Fruit fly (Drosophila melanogaster) whole organism, embryonic: ENCODE data around the gene Trl.

Experiments
- Bdp1 ChIP-seq: fragments of 200-800 bp; sonication (Bioruptor generic); optimal IDR thresholded peaks from 3 replicates; lab custom pipeline; 2016; ENCODE audit warnings: missing biosample characterization, missing genetic modification characterization
- CG11560 ChIP-seq: fragments of 200-800 bp; sonication (Bioruptor generic); IDR thresholded peaks from 3 replicates; pipeline ENCODE4 v1.3.6; 2022; ENCODE audit warnings: missing biosample characterization, missing genetic modification characterization
- CG12769 ChIP-seq: fragments of 200-800 bp; sonication (Bioruptor generic); optimal IDR thresholded peaks from 2 replicates; lab custom pipeline; 2019; ENCODE audit warnings: missing biosample characterization, mild to moderate bottlenecking, missing genetic modification characterization, moderate library complexity
- CG13123 ChIP-seq: fragments of 200-800 bp; sonication (Bioruptor generic); optimal IDR thresholded peaks from 2 replicates; lab custom pipeline; 2016; ENCODE audit warnings: missing biosample characterization, missing genetic modification characterization
- CG14050 ChIP-seq: fragments of 200-800 bp; sonication (Bioruptor generic); IDR thresholded peaks from 3 replicates; pipeline ENCODE4 v1.3.6; 2022; ENCODE audit warnings: missing biosample characterization, missing genetic modification characterization
- CG15011 ChIP-seq: fragments of 200-800 bp; sonication (Bioruptor generic); optimal IDR thresholded peaks from 3 replicates; lab custom pipeline; 2018; ENCODE audit warnings: missing biosample characterization, mild to moderate bottlenecking, missing genetic modification characterization
- CG15696 ChIP-seq: fragments of 200-800 bp; sonication (Bioruptor generic); optimal IDR thresholded peaks from 2 replicates; lab custom pipeline; 2019; ENCODE audit warnings: missing biosample characterization, mild to moderate bottlenecking, missing genetic modification characterization, moderate library complexity
- CG17328 ChIP-seq: fragments of 200-800 bp; sonication (Bioruptor generic); IDR thresholded peaks from 2 replicates; pipeline ENCODE4 v1.3.6; 2022; ENCODE audit warnings: missing biosample characterization, missing genetic modification characterization
- CG17829 ChIP-seq: fragments of 200-800 bp; optimal IDR thresholded peaks from 2 replicates; lab custom pipeline; 2019; ENCODE audit warnings: missing biosample characterization, mild to moderate bottlenecking, missing genetic modification characterization, moderate library complexity
- CG2129 ChIP-seq: fragments of 200-800 bp; sonication (Bioruptor generic); IDR thresholded peaks from 2 replicates; pipeline ENCODE4 v1.3.6; 2022; ENCODE audit warnings: missing biosample characterization, missing genetic modification characterization; ENCODE audit not compliant: partially characterized antibody
- CG2875 ChIP-seq: fragments of 200-800 bp; sonication (Bioruptor generic); optimal IDR thresholded peaks from 2 replicates; lab custom pipeline; 2017; ENCODE audit warnings: missing biosample characterization, mild to moderate bottlenecking, missing genetic modification characterization, missing genetic modification reagents
- CG33557 ChIP-seq: fragments of 200-800 bp; sonication (Bioruptor generic); optimal IDR thresholded peaks from 2 replicates; lab custom pipeline; 2019; ENCODE audit warnings: missing biosample characterization, mild to moderate bottlenecking, missing genetic modification characterization, moderate library complexity
- CG4730 ChIP-seq: fragments of 200-800 bp; sonication (Bioruptor generic); IDR thresholded peaks from 2 replicates; pipeline ENCODE4 v1.3.6; 2022; ENCODE audit warnings: missing biosample characterization, missing genetic modification characterization
- CG6854 ChIP-seq: fragments of 200-800 bp; sonication (Bioruptor generic); optimal IDR thresholded peaks from 3 replicates; lab custom pipeline; 2017; ENCODE audit warnings: missing biosample characterization, mild to moderate bottlenecking, missing genetic modification characterization
- CG8290 ChIP-seq, 3 experiments: fragments of 200-800 bp; sonication (Bioruptor generic); optimal IDR thresholded peaks; 2 replicates each; lab custom pipeline; 2016 to 2019; ENCODE audit warnings: missing biosample characterization in 3 of 3, missing genetic modification characterization in 3 of 3, mild to moderate bottlenecking in 2 of 3, moderate library complexity in 1 of 3
- CG8944 ChIP-seq: fragments of 200-800 bp; sonication (Bioruptor generic); optimal IDR thresholded peaks from 3 replicates; lab custom pipeline; 2016; ENCODE audit warnings: missing biosample characterization, missing genetic modification characterization
- CHES-1-like ChIP-seq: fragments of 200-800 bp; sonication (Bioruptor generic); optimal IDR thresholded peaks from 2 replicates; lab custom pipeline; 2016; ENCODE audit warnings: missing biosample characterization, missing genetic modification characterization
- Doc2 ChIP-seq: fragments of 200-800 bp; sonication (Bioruptor generic); IDR thresholded peaks from 2 replicates; pipeline ENCODE4 v1.3.6; 2022; ENCODE audit warnings: missing biosample characterization, missing genetic modification characterization
- E2f2 ChIP-seq: fragments of 200-800 bp; sonication (Bioruptor generic); IDR thresholded peaks from 2 replicates; pipeline ENCODE4 v1.3.6; 2022; ENCODE audit warnings: missing biosample characterization, missing genetic modification characterization
- Ets65A ChIP-seq: fragments of 200-800 bp; sonication (Bioruptor generic); peaks from one replicate; lab custom pipeline; 2016; ENCODE audit warnings: missing biosample characterization, missing genetic modification characterization
- H2.0 ChIP-seq: fragments of 200-800 bp; sonication (Bioruptor generic); IDR thresholded peaks from 2 replicates; pipeline ENCODE4 v1.3.6; 2022; ENCODE audit warnings: missing biosample characterization, missing genetic modification characterization
- Hey ChIP-seq: fragments of 200-800 bp; sonication (Bioruptor generic); optimal IDR thresholded peaks from 3 replicates; lab custom pipeline; 2018; ENCODE audit warnings: missing biosample characterization, mild to moderate bottlenecking, missing genetic modification characterization
- HmgD ChIP-seq: fragments of 200-800 bp; sonication (Bioruptor generic); optimal IDR thresholded peaks from 3 replicates; lab custom pipeline; 2016; ENCODE audit warnings: missing biosample characterization, missing genetic modification characterization
- HmgZ ChIP-seq: fragments of 200-800 bp; sonication (Bioruptor generic); optimal IDR thresholded peaks from 2 replicates; lab custom pipeline; 2018; ENCODE audit warnings: missing biosample characterization, mild to moderate bottlenecking, missing genetic modification characterization
- Hmr ChIP-seq: fragments of 200-800 bp; sonication (Bioruptor generic); optimal IDR thresholded peaks from 3 replicates; lab custom pipeline; 2017; ENCODE audit warnings: mild to moderate bottlenecking, missing biosample characterization, missing genetic modification reagents, missing genetic modification characterization
- Jarid2 ChIP-seq: fragments of 200-800 bp; sonication (Bioruptor generic); optimal IDR thresholded peaks from 3 replicates; lab custom pipeline; 2017; ENCODE audit warnings: mild to moderate bottlenecking, missing biosample characterization, missing genetic modification reagents, missing genetic modification characterization
- MBD-R2 ChIP-seq: fragments of 200-800 bp; sonication (Bioruptor generic); IDR thresholded peaks from 2 replicates; pipeline ENCODE4 v1.3.6; 2022; ENCODE audit warnings: missing biosample characterization, missing genetic modification characterization
- Mes4 ChIP-seq: fragments of 200-800 bp; sonication (Bioruptor generic); optimal IDR thresholded peaks from 2 replicates; lab custom pipeline; 2016; ENCODE audit warnings: missing biosample characterization, missing genetic modification characterization
- NC2α ChIP-seq: fragments of 200-800 bp; sonication (Bioruptor generic); optimal IDR thresholded peaks from 2 replicates; lab custom pipeline; 2016; ENCODE audit warnings: missing biosample characterization, missing genetic modification characterization
- NK7.1 ChIP-seq: fragments of 200-800 bp; sonication (Bioruptor generic); optimal IDR thresholded peaks from 3 replicates; lab custom pipeline; 2016; ENCODE audit warnings: missing biosample characterization, missing genetic modification characterization
- Sin3A ChIP-seq: fragments of >200 bp; optimal IDR thresholded peaks from 2 replicates; lab custom pipeline; 2018
- Sox100B ChIP-seq: fragments of 200-800 bp; sonication (Bioruptor generic); optimal IDR thresholded peaks from 3 replicates; lab custom pipeline; 2018; ENCODE audit warnings: missing biosample characterization, mild to moderate bottlenecking, missing genetic modification characterization
- Xbp1 ChIP-seq: fragments of 200-800 bp; sonication (Bioruptor generic); optimal IDR thresholded peaks from 3 replicates; lab custom pipeline; 2016; ENCODE audit warnings: missing biosample characterization, mild to moderate bottlenecking, missing genetic modification characterization
- YL-1 ChIP-seq: fragments of 200-800 bp; sonication (Bioruptor generic); optimal IDR thresholded peaks from 3 replicates; lab custom pipeline; 2017; ENCODE audit warnings: missing biosample characterization, mild to moderate bottlenecking, missing genetic modification characterization
- ase ChIP-seq: fragments of 200-800 bp; sonication (Bioruptor generic); IDR thresholded peaks from 3 replicates; pipeline ENCODE4 v1.3.6; 2022; ENCODE audit warnings: missing biosample characterization, missing genetic modification characterization
- ato ChIP-seq: fragments of 200-800 bp; sonication (Bioruptor generic); IDR thresholded peaks from 2 replicates; pipeline ENCODE4 v1.3.6; 2022; ENCODE audit warnings: missing biosample characterization, missing genetic modification characterization; ENCODE audit not compliant: partially characterized antibody
- btn ChIP-seq: fragments of 200-800 bp; sonication (Bioruptor generic); optimal IDR thresholded peaks from 2 replicates; lab custom pipeline; 2016; ENCODE audit warnings: missing biosample characterization, missing genetic modification characterization
- crc ChIP-seq: fragments of 200-800 bp; sonication (Bioruptor generic); optimal IDR thresholded peaks from 2 replicates; lab custom pipeline; 2016; ENCODE audit warnings: missing biosample characterization, missing genetic modification characterization
- da ChIP-seq: fragments of 200-800 bp; sonication (Bioruptor generic); optimal IDR thresholded peaks from 2 replicates; lab custom pipeline; 2016; ENCODE audit warnings: missing biosample characterization, missing genetic modification characterization
- dpn ChIP-seq, 2 experiments: fragments of 200-800 bp; sonication (Bioruptor generic); optimal IDR thresholded peaks; 3 replicates each; lab custom pipeline; 2016; ENCODE audit warnings: missing biosample characterization in 2 of 2, missing genetic modification characterization in 2 of 2
- eve ChIP-seq, 2 experiments: fragments of >200 bp; optimal IDR thresholded peaks; 2 replicates each; lab custom pipeline; 2017; ENCODE audit warnings: missing biosample characterization in 2 of 2, missing genetic modification characterization in 2 of 2
- fd3F ChIP-seq: fragments of 200-800 bp; sonication (Bioruptor generic); optimal IDR thresholded peaks from 2 replicates; lab custom pipeline; 2018; ENCODE audit warnings: missing biosample characterization, mild to moderate bottlenecking, missing genetic modification characterization, moderate library complexity
- gce ChIP-seq: fragments of 200-800 bp; sonication (Bioruptor generic); IDR thresholded peaks from 3 replicates; pipeline ENCODE4 v1.3.6; 2022; ENCODE audit warnings: missing biosample characterization, missing genetic modification characterization
- gcm ChIP-seq: fragments of 200-800 bp; sonication (Bioruptor generic); optimal IDR thresholded peaks from 2 replicates; lab custom pipeline; 2019; ENCODE audit warnings: missing biosample characterization, mild to moderate bottlenecking, missing genetic modification characterization, moderate library complexity
- pb ChIP-seq: fragments of 200-800 bp; sonication (Bioruptor generic); optimal IDR thresholded peaks from 3 replicates; lab custom pipeline; 2016; ENCODE audit warnings: missing biosample characterization, missing genetic modification characterization
- sim ChIP-seq: fragments of 200-800 bp; sonication (Bioruptor generic); IDR thresholded peaks from 2 replicates; pipeline ENCODE4 v1.3.6; 2022; ENCODE audit warnings: missing biosample characterization, missing genetic modification characterization
- slp2 ChIP-seq: fragments of 200-800 bp; sonication (Bioruptor generic); optimal IDR thresholded peaks from 2 replicates; lab custom pipeline; 2016; ENCODE audit warnings: missing biosample characterization, missing genetic modification characterization
- stwl ChIP-seq: fragments of 200-800 bp; sonication (Bioruptor generic); optimal IDR thresholded peaks from 3 replicates; lab custom pipeline; 2018; ENCODE audit warnings: missing biosample characterization, mild to moderate bottlenecking, missing genetic modification characterization, moderate library complexity
- tll ChIP-seq, 2 experiments: fragments of 200-800 bp in 1 of 2; fragments of >200 bp in 1 of 2; sonication (Bioruptor generic) in 1 of 2; optimal IDR thresholded peaks; 2 replicates each; lab custom pipeline; 2017 to 2019; ENCODE audit warnings: missing biosample characterization in 2 of 2, missing genetic modification characterization in 2 of 2, mild to moderate bottlenecking in 1 of 2, moderate library complexity in 1 of 2

Gene Trl

DNA sequence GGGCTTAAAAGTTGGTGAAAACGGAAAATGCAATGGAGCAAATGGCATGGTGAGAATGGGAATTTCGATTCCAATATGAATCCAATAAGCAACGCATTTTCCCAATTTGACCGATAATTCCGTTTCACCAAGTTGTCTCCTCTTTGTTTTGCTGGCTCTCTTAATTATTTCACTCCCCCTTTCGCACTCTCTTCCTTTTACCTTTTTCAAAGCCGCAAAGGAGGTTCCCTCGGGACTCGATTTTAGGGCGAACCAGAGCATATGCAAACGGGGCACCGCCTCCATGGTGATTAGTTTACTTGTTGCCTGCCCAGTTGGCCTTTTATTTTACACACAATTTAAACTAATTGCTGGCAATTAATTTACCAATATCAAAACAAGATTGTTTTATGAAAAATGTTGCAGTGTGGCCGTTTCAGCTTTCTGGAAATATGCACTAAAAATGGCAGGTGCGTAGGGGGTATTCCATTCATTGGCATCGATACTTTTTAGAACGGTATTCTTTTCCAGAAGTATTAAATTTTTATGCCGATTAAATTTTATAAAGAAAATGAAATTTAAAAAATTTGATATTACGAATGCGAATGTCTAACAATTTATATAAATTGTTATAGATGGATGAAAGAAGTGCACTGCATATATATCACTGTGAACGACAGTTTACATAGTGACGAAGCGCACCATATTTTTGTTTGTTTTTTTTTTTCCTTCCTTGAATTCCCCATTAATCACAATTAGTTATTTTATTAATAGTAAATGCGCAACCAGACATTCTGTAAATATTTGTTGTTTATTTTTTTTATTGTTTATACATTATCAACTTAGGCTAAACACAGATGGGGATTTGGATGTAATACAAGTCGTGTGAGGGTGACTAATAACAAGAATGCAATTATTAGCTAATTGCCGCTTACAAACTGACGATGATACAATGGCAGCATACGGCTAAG, 15.1 kb upstream of the Trl start, which contains the start of gene mop (continued):
- TF ChIP-seq CG14050 (peak; percentile 41; the same call in 2 of the 3 replicates), fd3F (GFP tag; lab: Kevin White, UChicago) (peak; percentile 8), ase (GFP tag; lab: Robert Waterston, UW) (peak; percentile 34; the same call in 1 of the 3 replicates), crc (GFP tag; lab: Kevin White, UChicago) (no peak), gcm (GFP tag; lab: Kevin White, UChicago) (no peak), gce (GFP tag; lab: Robert Waterston, UW) (no peak), pb (GFP tag; lab: Kevin White, UChicago) (no peak), Sin3A (no peak), CG17328 (peak; percentile 62), Bdp1 (GFP tag; lab: Kevin White, UChicago) (no peak), sim (GFP tag; lab: Robert Waterston, UW) (no peak), CG15696 (tag; lab: Kevin White, UChicago) (peak; percentile 34), NK7.1 (GFP tag; lab: Kevin White, UChicago) (peak; percentile 17), Xbp1 (peak; percentile 28), H2.0 (GFP tag; lab: Robert Waterston, UW) (peak; percentile 56), E2f2 (GFP tag; lab: Robert Waterston, UW) (peak; percentile 20; the same call in 1 of the 2 replicates), CG8290 (GFP tag; optimal IDR thresholded peaks at IDR 0.05; lab: Kevin White, UChicago) (peak; percentile 78), CG8290 (tag; optimal IDR thresholded peaks at IDR 0.05; lab: Kevin White, UChicago) (peak in 1 of 2 experiments; percentile 70), HmgZ (tag; lab: Kevin White, UChicago) (peak; percentile 8), MBD-R2 (GFP tag; lab: Robert Waterston, UW) (peak; percentile 78), CG8944 (GFP tag; lab: Kevin White, UChicago) (no peak), da (no peak), CG17829 (tag; lab: Kevin White, UChicago) (peak; percentile 41), CG2129 (GFP tag; lab: Robert Waterston, UW) (0 out of 2 replicates have a peak, but pooled peaks have one; percentile 28), Hey (tag; lab: Kevin White, UChicago) (no peak), CG11560 (tag; lab: Robert Waterston, UW) (no peak), dpn (GFP tag; optimal IDR thresholded peaks at IDR 0.05; lab: Kevin White, UChicago) (peak; percentile 9 to 35), tll (GFP tag; optimal IDR thresholded peaks at IDR 0.05; lab: Kevin White, UChicago) (no peak), Sox100B (GFP tag; lab: Kevin White, UChicago) (no peak), eve (GFP tag; optimal IDR thresholded peaks at IDR 0.05; lab: Kevin White, UChicago) (no peak), CG2875 (GFP tag; lab: Kevin White, UChicago) (no peak), NC2α (GFP tag; lab: Kevin White, UChicago) (no peak), CG4730 (GFP tag; lab: Robert Waterston, UW) (no peak), Ets65A (GFP tag; lab: Kevin White, UChicago) (no peak), CG6854 (GFP tag; lab: Kevin White, UChicago) (no peak), slp2 (no peak), HmgD (GFP tag; lab: Kevin White, UChicago) (no peak), Jarid2 (GFP tag; lab: Kevin White, UChicago) (no peak), CG12769 (tag; lab: Kevin White, UChicago) (no peak), Hmr (GFP tag; lab: Kevin White, UChicago) (no peak), CG33557 (no peak), YL-1 (GFP tag; lab: Kevin White, UChicago) (peak; percentile 57), CHES-1-like (GFP tag; lab: Kevin White, UChicago) (no peak), Mes4 (no peak), CG15011 (no peak), stwl (peak; percentile 55), CG13123 (GFP tag; lab: Kevin White, UChicago) (no peak), btn (GFP tag; lab: Kevin White, UChicago) (no peak), ato (GFP tag; lab: Robert Waterston, UW) (no peak), Doc2 (GFP tag; lab: Robert Waterston, UW) (no peak)
